Worm (Caenorhabditis elegans) whole organism, early embryonic: Measurements from ENCODE around the gene ccch-5.

Source experiments
- F13C5.2 ChIP-seq: sonication (generic microtip); optimal IDR thresholded peaks from 2 replicates; lab custom pipeline; 2017; ENCODE audit warnings: mild to moderate bottlenecking, missing genetic modification characterization, inconsistent platforms, missing compliant biosample characterization
- ama-1 ChIP-seq: fragments of 150-350 bp; optimal IDR thresholded peaks from 2 replicates; lab custom pipeline; 2014
- ceh-13 ChIP-seq: fragments of 200-800 bp; sonication (Bioruptor generic); optimal IDR thresholded peaks from 2 replicates; lab custom pipeline; 2018; ENCODE audit warnings: mild to moderate bottlenecking, missing genetic modification characterization, missing compliant biosample characterization
- ceh-36 ChIP-seq: sonication (generic microtip); optimal IDR thresholded peaks from 2 replicates; lab custom pipeline; 2016; ENCODE audit warnings: missing genetic modification characterization, inconsistent platforms, missing compliant biosample characterization
- ets-7 ChIP-seq: sonication (generic microtip); optimal IDR thresholded peaks from 2 replicates; lab custom pipeline; 2016; ENCODE audit warnings: missing genotype, missing genetic modification characterization, missing compliant biosample characterization
- flt-1 ChIP-seq: fragments of 200-800 bp; sonication (Bioruptor generic); IDR thresholded peaks from 2 replicates; pipeline ENCODE4 v1.3.6; 2022; ENCODE audit warnings: missing genetic modification characterization, missing compliant biosample characterization
- hmbx-1 ChIP-seq: sonication (generic microtip); optimal IDR thresholded peaks from 2 replicates; lab custom pipeline; 2016; ENCODE audit warnings: mild to moderate bottlenecking, missing genetic modification characterization, missing compliant biosample characterization
- hmg-4 ChIP-seq: fragments of 200-800 bp; sonication (Bioruptor generic); optimal IDR thresholded peaks from 2 replicates; lab custom pipeline; 2018; ENCODE audit warnings: mild to moderate bottlenecking, missing genetic modification characterization, missing compliant biosample characterization
- hnd-1 ChIP-seq: sonication (generic microtip); optimal IDR thresholded peaks from 2 replicates; lab custom pipeline; 2016; ENCODE audit warnings: missing genetic modification characterization, missing compliant biosample characterization
- pes-1 ChIP-seq: fragments of 200-800 bp; sonication (Bioruptor generic); IDR thresholded peaks from 2 replicates; pipeline ENCODE4 v1.3.6; 2022; ENCODE audit warnings: missing genetic modification reagents, missing genetic modification characterization, missing compliant biosample characterization
- scrt-1 ChIP-seq: fragments of 200-800 bp; sonication (Bioruptor generic); IDR thresholded peaks from 2 replicates; pipeline ENCODE4 v1.3.6; 2022; ENCODE audit warnings: missing genetic modification characterization, missing compliant biosample characterization
- sea-1 ChIP-seq: fragments of 200-800 bp; sonication (Bioruptor generic); conservative IDR thresholded peaks from 2 replicates; pipeline ENCODE4 v1.3.6; 2022; ENCODE audit warnings: missing genetic modification characterization, missing compliant biosample characterization
- tbx-11 ChIP-seq: fragments of 200-800 bp; sonication (Bioruptor generic); IDR thresholded peaks from 2 replicates; pipeline ENCODE4 v1.3.6; 2022; ENCODE audit warnings: missing genetic modification characterization, missing compliant biosample characterization
- tra-4 ChIP-seq: sonication (generic microtip); optimal IDR thresholded peaks from 2 replicates; lab custom pipeline; 2017; ENCODE audit warnings: missing genetic modification characterization, missing compliant biosample characterization

DNA sequence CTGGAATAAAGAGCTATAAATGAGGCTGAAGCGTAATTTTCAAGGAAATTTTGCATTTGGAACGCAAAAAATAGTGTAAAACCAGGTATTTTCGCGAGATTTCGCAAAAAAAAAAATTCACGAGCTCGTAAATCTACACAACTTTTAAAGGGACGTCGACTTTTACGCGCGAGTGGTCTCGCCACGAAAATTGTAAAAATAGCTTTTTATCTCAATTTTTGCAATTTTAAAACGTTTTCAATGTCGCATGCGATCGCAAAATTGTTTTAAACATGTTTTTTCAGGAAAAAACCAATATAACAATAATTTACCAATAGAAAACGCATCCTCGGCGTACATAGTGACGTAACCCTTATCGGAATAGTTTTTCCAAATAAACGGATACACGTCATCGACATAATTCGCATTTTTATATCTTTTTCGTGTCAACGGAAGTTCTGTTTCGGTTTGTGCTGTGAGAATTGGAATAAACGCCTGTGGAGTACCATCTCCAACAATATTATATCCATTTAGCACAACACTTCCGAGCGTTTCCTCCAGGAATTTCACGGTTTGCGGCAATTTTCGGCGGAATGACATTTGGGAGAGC, 37.4 kb downstream of the ccch-5 start:
- TF ChIP-seq ama-1 (lab: Kevin White, UChicago) (peak; percentile 47), sea-1 (0 out of 2 replicates have a peak, but pooled peaks have one; percentile 47), ceh-36 (tag; lab: Kevin White, UChicago) (no peak), tbx-11 (GFP tag; lab: Robert Waterston, UW) (no peak), F13C5.2 (no peak), pes-1 (GFP tag; lab: Robert Waterston, UW) (no peak), scrt-1 (no peak), hnd-1 (tag; lab: Kevin White, UChicago) (no peak), hmbx-1 (tag; lab: Kevin White, UChicago) (no peak), tra-4 (tag; lab: Kevin White, UChicago) (no peak), flt-1 (GFP tag; lab: Robert Waterston, UW) (no peak), ets-7 (tag; lab: Kevin White, UChicago) (no peak), hmg-4 (GFP tag; lab: Kevin White, UChicago) (no peak), ceh-13 (no peak)
